Fruit fly (Drosophila melanogaster) whole organism, pupa: ENCODE data around the gene gdl.

Experiments
- CG10348 ChIP-seq: fragments of 200-800 bp; sonication (Bioruptor generic); IDR thresholded peaks from 2 replicates; pipeline ENCODE4 v1.3.6; 2022; ENCODE audit warnings: missing biosample characterization, missing genetic modification characterization
- CG12605 ChIP-seq: fragments of 200-800 bp; sonication (Bioruptor generic); IDR thresholded peaks from 2 replicates; pipeline ENCODE4 v1.3.6; 2022; ENCODE audit warnings: missing biosample characterization, missing genetic modification characterization
- CG13204 ChIP-seq: fragments of 200-800 bp; sonication (Bioruptor generic); optimal IDR thresholded peaks from 2 replicates; lab custom pipeline; 2018; ENCODE audit warnings: missing biosample characterization, mild to moderate bottlenecking, missing genetic modification characterization, moderate library complexity
- CG14655 ChIP-seq: fragments of 200-800 bp; sonication (Bioruptor generic); optimal IDR thresholded peaks from 3 replicates; lab custom pipeline; 2017; ENCODE audit warnings: mild to moderate bottlenecking, missing biosample characterization, missing genetic modification reagents, missing genetic modification characterization
- CG15710 ChIP-seq: fragments of 200-800 bp; sonication (Bioruptor generic); optimal IDR thresholded peaks from 2 replicates; lab custom pipeline; 2018; ENCODE audit warnings: missing biosample characterization, mild to moderate bottlenecking, missing genetic modification characterization, moderate library complexity
- CG17806 ChIP-seq: fragments of 200-800 bp; sonication (Bioruptor generic); optimal IDR thresholded peaks from 2 replicates; lab custom pipeline; 2018; ENCODE audit warnings: missing biosample characterization, mild to moderate bottlenecking, missing genetic modification characterization, moderate library complexity
- CG32121 ChIP-seq: fragments of 200-800 bp; sonication (Bioruptor generic); IDR thresholded peaks from 2 replicates; pipeline ENCODE4 v1.3.6; 2022; ENCODE audit warnings: missing biosample characterization, missing genetic modification characterization
- CG34367 ChIP-seq: fragments of 200-800 bp; sonication (Bioruptor generic); optimal IDR thresholded peaks from 2 replicates; lab custom pipeline; 2018; ENCODE audit warnings: missing biosample characterization, mild to moderate bottlenecking, missing genetic modification characterization
- CG4496 ChIP-seq: fragments of 200-800 bp; sonication (Bioruptor generic); IDR thresholded peaks from 3 replicates; pipeline ENCODE4 v1.3.6; 2022; ENCODE audit warnings: missing biosample characterization, missing genetic modification characterization
- CG8159 ChIP-seq: fragments of 200-800 bp; sonication (Bioruptor generic); optimal IDR thresholded peaks from 3 replicates; lab custom pipeline; 2018; ENCODE audit warnings: missing biosample characterization, mild to moderate bottlenecking, missing genetic modification characterization, moderate library complexity
- CG8301 ChIP-seq: fragments of 200-800 bp; sonication (Bioruptor generic); optimal IDR thresholded peaks from 2 replicates; lab custom pipeline; 2018; ENCODE audit warnings: missing biosample characterization, mild to moderate bottlenecking, missing genetic modification characterization
- CG9948 ChIP-seq: fragments of 200-800 bp; sonication (Bioruptor generic); optimal IDR thresholded peaks from 2 replicates; lab custom pipeline; 2018; ENCODE audit warnings: missing biosample characterization, mild to moderate bottlenecking, missing genetic modification characterization, moderate library complexity
- D1 ChIP-seq: fragments of 200-800 bp; sonication (Bioruptor generic); optimal IDR thresholded peaks from 2 replicates; lab custom pipeline; 2018; ENCODE audit warnings: missing biosample characterization, mild to moderate bottlenecking, missing genetic modification characterization, moderate library complexity
- EcR ChIP-seq: fragments of 200-800 bp; sonication (Bioruptor generic); optimal IDR thresholded peaks from 3 replicates; lab custom pipeline; 2019; ENCODE audit warnings: missing biosample characterization, missing genetic modification characterization, mild to moderate bottlenecking, moderate library complexity, missing genetic modification reagents
- Ets98B ChIP-seq: fragments of 200-800 bp; sonication (Bioruptor generic); IDR thresholded peaks from 2 replicates; pipeline ENCODE4 v1.3.6; 2022; ENCODE audit warnings: missing biosample characterization, missing genetic modification characterization
- Pif1A ChIP-seq: fragments of 200-800 bp; sonication (Bioruptor generic); optimal IDR thresholded peaks from 3 replicates; lab custom pipeline; 2016; ENCODE audit warnings: missing biosample characterization, missing genetic modification characterization
- Pif1B ChIP-seq: fragments of 200-800 bp; sonication (Bioruptor generic); optimal IDR thresholded peaks from 3 replicates; lab custom pipeline; 2016; ENCODE audit warnings: missing biosample characterization, missing genetic modification characterization
- Snoo ChIP-seq: fragments of 200-800 bp; sonication (Bioruptor generic); optimal IDR thresholded peaks from 3 replicates; lab custom pipeline; 2017; ENCODE audit warnings: missing biosample characterization, mild to moderate bottlenecking, missing genetic modification characterization, inconsistent platforms
- fd96Ca ChIP-seq: fragments of 200-800 bp; sonication (Bioruptor generic); IDR thresholded peaks from 3 replicates; pipeline ENCODE4 v1.3.6; 2022; ENCODE audit warnings: missing biosample characterization, missing genetic modification characterization
- gl ChIP-seq: fragments of 200-800 bp; sonication (Bioruptor generic); optimal IDR thresholded peaks from 2 replicates; lab custom pipeline; 2018; ENCODE audit warnings: missing biosample characterization, mild to moderate bottlenecking, missing genetic modification characterization
- rn ChIP-seq: fragments of 200-800 bp; sonication (Bioruptor generic); IDR thresholded peaks from 2 replicates; pipeline ENCODE4 v1.3.6; 2022; ENCODE audit warnings: missing biosample characterization, missing genetic modification characterization

gdl gene

DNA sequence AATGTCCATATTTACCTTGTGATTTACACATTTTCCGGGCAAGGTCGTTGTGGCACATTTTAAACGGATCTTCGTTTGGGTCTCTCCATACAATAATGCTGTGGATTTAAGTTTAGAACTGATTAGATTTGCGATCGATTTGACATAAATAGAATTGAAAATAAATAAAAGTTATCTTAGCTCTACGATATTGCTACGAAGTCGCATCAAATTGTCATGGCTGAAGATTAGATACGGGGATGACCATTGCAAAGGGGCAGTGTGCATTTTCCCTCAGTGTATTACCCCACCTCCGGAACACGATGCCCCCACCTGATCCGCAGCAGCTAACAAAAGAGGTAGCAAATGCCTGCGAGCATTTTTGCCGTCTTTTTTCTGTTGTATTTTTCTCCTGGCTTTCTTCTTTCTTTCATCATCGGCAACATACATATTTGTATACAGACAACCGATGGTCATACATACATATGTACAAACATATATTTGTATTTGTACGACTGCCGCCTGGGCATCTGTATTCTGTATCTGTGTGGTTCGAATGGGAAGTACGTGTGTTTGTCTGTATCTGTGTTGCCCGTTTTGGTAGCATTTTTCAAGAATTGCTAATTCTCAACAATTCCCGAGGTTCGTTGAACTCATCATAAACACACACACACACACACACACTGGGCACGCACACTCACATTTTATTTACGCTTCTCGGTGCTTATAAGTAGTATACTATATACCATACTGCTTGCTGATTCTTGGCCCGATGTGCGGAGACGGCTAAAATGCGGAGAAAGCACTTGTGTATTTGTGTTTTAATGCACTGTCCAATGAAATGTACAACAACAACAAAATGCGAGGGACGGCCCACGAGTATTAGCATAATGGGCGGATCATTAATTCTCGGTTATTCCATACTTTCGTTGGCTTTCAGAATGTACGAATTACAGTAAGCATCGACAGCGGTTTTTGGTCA, 35.5 kb downstream of the gdl start:
- TF ChIP-seq CG8301 (tag; lab: Kevin White, UChicago), result peak; percentile 44
- TF ChIP-seq EcR (GFP tag; lab: Kevin White, UChicago), result peak; percentile 72
- no peak; the same call in 2 of the 3 replicates for TF ChIP-seq fd96Ca (GFP tag; lab: Robert Waterston, UW)
- no peak for TF ChIP-seq CG32121 (GFP tag; lab: Robert Waterston, UW)
- TF ChIP-seq CG34367, result no peak
- peak; percentile 24 for TF ChIP-seq Snoo
- TF ChIP-seq CG14655 (GFP tag; lab: Kevin White, UChicago), result peak; percentile 60
- TF ChIP-seq CG4496 (GFP tag; lab: Robert Waterston, UW), result peak; percentile 15; the same call in 1 of the 3 replicates
- peak; percentile 20 for TF ChIP-seq Pif1A
- peak; percentile 11; the same call in 1 of the 2 replicates for TF ChIP-seq Ets98B (GFP tag; lab: Robert Waterston, UW)

DNA sequence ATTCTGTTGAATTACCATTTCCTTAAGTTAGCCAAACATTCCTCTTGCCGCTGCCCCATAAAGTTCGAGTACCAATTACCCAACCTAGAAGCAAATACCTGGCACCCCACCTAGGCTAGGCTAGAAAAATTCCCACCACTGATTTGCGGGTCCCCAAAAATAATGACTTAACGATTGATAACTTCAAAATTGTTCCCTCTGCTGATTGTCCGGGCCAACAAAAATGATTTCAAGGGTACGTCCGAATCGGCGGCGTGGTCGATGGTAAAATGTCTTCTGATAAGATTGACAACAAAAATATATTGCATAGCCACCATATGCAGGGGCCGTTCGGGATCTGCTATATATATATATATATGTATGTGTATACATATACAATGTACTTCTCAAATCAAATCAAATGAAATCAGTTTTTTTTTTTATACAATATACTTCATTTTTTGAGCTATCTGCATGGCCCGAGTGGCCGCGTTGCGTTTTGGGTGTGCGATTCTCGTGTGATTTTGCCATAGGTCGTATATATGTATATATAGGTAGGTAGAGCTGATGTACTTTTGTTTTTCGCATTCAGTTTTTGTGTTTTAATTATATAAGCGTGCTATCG, 38.0 kb downstream of the gdl start:
- TF ChIP-seq Ets98B (GFP tag; lab: Robert Waterston, UW) (no peak), CG15710 (no peak), CG14655 (GFP tag; lab: Kevin White, UChicago) (no peak), fd96Ca (GFP tag; lab: Robert Waterston, UW) (no peak), CG32121 (GFP tag; lab: Robert Waterston, UW) (no peak), CG10348 (GFP tag; lab: Robert Waterston, UW) (no peak), CG9948 (tag; lab: Kevin White, UChicago) (no peak), CG8301 (tag; lab: Kevin White, UChicago) (no peak), CG17806 (no peak), Pif1A (no peak), CG4496 (GFP tag; lab: Robert Waterston, UW) (no peak), CG8159 (no peak), gl (tag; lab: Kevin White, UChicago) (no peak), CG13204 (no peak), Pif1B (GFP tag; lab: Kevin White, UChicago) (no peak), EcR (GFP tag; lab: Kevin White, UChicago) (no peak), CG12605 (GFP tag; lab: Robert Waterston, UW) (no peak), D1 (tag; lab: Kevin White, UChicago) (no peak), Snoo (no peak), CG34367 (no peak)

DNA sequence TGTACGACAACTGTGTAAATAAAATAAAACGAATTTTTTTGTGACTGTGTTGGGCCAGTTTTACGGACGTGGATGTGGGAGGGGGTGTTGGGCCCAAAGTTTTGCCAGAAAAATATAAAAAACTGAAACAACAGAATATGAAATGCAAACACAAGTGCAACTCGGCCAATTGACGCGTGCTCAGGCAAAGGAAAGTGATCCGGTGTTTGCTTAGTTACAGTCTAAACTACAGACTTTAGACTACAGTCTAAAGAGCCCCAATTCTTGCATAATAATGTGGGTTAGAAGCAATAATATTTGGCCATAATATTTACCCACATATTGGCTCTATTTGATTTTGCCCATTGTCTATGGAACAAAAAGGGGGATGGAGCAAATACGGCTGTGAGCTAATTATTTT, 39.6 kb downstream of the gdl start:
- TF ChIP-seq Pif1B (GFP tag; lab: Kevin White, UChicago), result no peak
- TF ChIP-seq EcR (GFP tag; lab: Kevin White, UChicago), result no peak
- TF ChIP-seq CG34367, result no peak
- TF ChIP-seq CG17806, result no peak
- no peak for TF ChIP-seq CG32121 (GFP tag; lab: Robert Waterston, UW)
- no peak for TF ChIP-seq fd96Ca (GFP tag; lab: Robert Waterston, UW)
- no peak for TF ChIP-seq CG8159
- TF ChIP-seq CG9948 (tag; lab: Kevin White, UChicago), result no peak

DNA sequence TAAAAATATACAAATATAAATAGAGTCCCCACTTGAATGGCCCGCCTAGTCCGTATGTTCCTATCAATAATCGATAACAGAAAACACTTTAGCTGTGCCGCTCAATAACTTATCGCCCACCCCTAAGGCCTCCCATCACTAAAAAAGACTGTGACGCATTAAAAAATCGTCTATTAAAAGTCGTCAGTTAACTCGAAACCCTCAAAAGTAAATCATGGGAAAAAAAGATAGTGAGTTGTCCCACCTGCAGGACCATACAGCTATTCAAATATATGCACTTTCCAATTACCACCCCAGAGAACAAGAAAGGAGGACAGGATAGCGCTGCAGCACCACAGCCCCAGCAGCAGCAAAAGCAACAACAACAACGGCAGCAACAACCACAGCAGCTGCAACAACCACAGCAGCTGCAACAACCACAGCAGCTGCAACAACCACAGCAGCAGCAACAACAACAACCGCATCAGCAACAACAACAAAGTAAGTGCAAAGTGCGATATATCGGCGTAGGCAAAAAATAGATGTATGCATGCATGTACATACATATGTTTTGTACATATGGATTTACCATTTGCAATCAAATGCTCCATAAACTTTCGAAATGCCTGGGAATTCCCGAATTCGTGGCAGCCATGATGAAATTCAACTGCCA, 44.9 kb downstream of the gdl start, which contains the start of gene AGO2:
AGO2 (plus strand) TSS at position 121 of the 652 bp plus-strand sequence.
- no peak for TF ChIP-seq fd96Ca (GFP tag; lab: Robert Waterston, UW)
- TF ChIP-seq gl (tag; lab: Kevin White, UChicago), result peak; percentile 99
- peak; percentile 25 for TF ChIP-seq CG15710
- peak; percentile 75 for TF ChIP-seq CG8159
- peak; percentile 89 for TF ChIP-seq Pif1A
- TF ChIP-seq CG13204, result no peak
- TF ChIP-seq EcR (GFP tag; lab: Kevin White, UChicago), result peak; percentile 44
- TF ChIP-seq rn (GFP tag; lab: Robert Waterston, UW), result peak; percentile 82
- peak; percentile 51 for TF ChIP-seq CG9948 (tag; lab: Kevin White, UChicago)
- TF ChIP-seq D1 (tag; lab: Kevin White, UChicago), result peak; percentile 64
- peak; percentile 94 for TF ChIP-seq Ets98B (GFP tag; lab: Robert Waterston, UW)
- peak; percentile 90 for TF ChIP-seq CG8301 (tag; lab: Kevin White, UChicago)
- peak; percentile 96 for TF ChIP-seq CG4496 (GFP tag; lab: Robert Waterston, UW)
- peak; percentile 92 for TF ChIP-seq CG12605 (GFP tag; lab: Robert Waterston, UW)
- peak; percentile 93 for TF ChIP-seq CG32121 (GFP tag; lab: Robert Waterston, UW)
- no peak for TF ChIP-seq Pif1B (GFP tag; lab: Kevin White, UChicago)
- TF ChIP-seq CG14655 (GFP tag; lab: Kevin White, UChicago), result peak; percentile 94
- no peak for TF ChIP-seq Snoo
